Fruit fly (Drosophila melanogaster): ENCODE data around the gene CG14913.

The CG14913 gene

DNA sequence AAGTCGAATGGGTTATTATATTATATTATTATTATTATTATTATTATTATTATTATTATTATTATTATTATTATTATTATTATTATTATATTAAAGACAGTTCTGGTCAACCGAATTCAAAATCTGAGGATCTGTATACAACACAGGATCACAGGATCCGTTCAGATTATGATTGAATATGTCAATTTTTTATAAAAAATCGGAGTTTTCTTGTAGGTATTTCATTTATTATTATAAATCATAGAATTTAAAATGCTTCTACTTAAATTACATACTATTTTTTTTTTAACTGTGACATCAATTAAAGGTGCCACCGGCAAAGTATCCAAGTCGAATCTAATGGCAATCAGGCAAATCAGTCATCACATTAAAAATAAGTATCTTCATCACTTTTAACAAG is at the start of gene CG14913:
CG14913 (plus strand) TSS at position 301 of the 400 bp plus-strand sequence.
- TF ChIP-seq CG17801 (GFP tag; optimal IDR thresholded peaks at IDR 0.05; ENCODE audit: partially characterized antibody) = no peak

DNA sequence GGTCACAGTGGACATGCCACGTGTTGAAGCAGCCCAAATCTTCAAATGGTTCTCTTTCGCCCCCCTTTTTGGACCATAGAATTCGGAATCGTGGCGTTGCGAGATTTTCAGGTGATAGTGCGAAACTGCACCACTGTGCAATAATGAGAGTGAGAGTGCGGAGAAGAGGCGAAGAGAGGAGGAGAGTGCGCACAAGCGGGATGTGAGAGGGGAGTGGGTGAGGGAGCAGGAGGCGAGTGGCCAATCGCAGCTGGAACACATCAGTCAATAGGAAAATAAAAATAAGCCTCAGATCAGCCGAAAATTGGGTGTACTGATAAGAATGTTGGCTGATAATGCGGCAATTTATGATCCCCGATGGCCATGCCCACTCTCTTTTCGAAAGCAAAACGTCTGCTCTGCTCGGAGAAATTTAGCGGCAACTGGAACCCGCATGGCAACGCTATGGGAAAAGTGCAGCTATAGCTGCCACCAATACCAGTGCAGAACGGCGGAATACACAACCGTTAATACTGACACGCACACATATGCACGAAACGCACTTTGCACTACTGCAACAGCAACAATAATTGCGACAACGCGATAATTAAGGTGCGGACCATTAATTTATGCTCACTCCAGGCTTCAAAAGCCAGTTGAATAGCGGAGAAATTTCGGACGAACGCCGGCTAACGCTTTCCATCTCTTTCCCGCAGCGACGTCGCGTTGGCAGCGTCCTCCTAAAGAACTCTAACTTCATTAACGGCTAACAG is 49.4 kb upstream of the CG14913 start:
- peak; percentile 22 for TF ChIP-seq CG17801 (GFP tag; optimal IDR thresholded peaks at IDR 0.05; ENCODE audit: partially characterized antibody)

DNA sequence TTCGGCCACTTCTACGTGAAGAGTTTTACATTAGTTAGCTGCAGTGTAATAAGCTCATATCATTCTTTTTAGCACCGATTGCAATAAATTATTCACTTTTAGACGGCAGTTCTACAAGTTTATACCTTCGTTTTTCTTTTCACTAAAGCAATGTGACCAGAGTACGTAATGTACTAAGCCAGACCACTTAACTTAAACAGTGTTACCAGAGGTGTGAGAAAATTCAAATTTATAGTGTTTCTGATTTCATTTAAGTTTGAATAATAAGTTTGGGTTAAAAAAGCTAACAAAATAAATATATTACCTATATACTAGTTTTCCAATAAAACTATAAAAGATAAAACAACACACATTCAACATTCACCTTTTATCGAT is 48.8 kb upstream of the CG14913 start:
- no peak for TF ChIP-seq CG17801 (GFP tag; optimal IDR thresholded peaks at IDR 0.05; ENCODE audit: partially characterized antibody)

DNA sequence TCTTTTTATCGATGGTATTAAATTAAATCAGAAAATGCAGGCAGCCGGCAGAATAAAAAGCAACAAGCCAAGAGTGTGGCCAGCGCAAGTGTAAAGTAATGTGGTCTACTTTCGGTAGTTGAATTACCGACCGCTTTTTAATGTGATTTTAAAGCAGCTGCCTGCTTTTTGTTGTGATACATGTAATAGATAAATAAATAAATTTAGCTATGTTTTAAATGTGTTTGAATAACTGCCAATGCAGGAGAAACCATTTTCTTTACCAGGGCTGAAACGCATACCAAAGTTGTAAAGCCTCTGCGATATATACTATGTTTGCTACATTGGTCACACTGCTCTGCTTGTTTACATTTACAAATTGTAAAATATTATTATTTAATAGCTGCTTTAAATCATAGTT is 46.7 kb upstream of the CG14913 start, which contains the start of the genes Tmem214 and YL-1:
Tmem214 (minus strand) TSS at position 142 of the 400 bp plus-strand sequence.
YL-1 (plus strand) TSS at position 310 of the 400 bp plus-strand sequence.
- peak; percentile 43 for TF ChIP-seq CG17801 (GFP tag; optimal IDR thresholded peaks at IDR 0.05; ENCODE audit: partially characterized antibody)

DNA sequence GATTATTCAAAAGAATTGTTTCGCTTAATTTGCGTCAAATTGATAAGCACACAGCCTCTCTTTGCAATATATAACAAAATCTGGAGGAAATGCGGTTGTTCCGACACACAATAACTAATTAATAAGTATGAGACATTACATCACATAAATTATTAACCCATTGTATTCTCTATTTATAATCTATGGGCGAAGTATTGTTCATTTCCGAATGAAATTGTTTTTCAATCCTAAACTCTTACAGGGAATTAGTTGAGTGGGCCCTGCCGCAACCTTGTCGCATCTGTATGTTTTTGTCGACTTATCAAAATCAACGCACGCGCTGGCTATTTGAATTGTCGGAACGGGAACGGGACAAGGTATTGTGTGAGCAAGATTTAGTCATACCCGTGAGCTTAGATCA is 44.6 kb upstream of the CG14913 start, which contains the start of gene CG16743:
CG16743 (plus strand) TSS at position 57 of the 400 bp plus-strand sequence.
- TF ChIP-seq CG17801 (GFP tag; optimal IDR thresholded peaks at IDR 0.05; ENCODE audit: partially characterized antibody) = no peak

DNA sequence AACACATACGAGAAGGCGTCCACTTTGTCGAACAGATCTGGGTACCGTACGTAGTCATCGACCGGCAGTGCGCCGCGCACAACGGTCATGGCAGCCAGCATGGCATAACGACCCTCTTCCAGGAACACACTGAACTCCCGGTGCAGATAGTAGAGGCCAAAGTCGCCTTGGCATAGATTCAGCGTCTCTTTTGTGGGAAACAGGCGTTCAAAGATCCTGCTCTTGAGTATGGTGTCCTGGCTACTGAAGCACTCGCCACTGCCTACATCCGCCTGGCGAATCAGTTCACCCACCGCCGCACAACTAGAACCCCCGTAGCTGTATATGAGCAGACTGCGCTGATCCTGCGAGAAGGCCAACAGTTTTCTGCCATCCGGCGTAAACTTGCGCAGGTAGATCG is 42.2 kb upstream of the CG14913 start:
- no peak for TF ChIP-seq CG17801 (GFP tag; optimal IDR thresholded peaks at IDR 0.05; ENCODE audit: partially characterized antibody)

DNA sequence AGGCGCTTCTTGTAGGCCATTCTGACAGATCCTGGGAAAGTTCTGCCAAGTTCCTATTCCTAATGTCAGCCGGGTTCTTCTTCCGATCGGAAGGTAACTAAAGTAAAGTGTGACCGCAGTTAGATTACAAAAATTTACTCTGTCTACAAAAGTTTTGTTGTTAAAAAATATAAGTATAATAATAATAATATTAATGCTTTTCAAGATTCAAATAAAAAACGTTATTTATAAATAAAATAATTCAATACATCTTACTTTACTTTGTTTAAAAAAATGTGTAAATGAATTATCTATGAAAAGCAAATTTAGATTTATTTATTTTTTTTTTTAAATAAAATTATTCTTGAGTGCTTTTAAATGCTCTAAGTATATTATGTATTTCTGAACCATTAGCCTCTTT is 41.6 kb upstream of the CG14913 start, which contains the start of gene abo:
abo (minus strand) TSS at position 101 of the 400 bp plus-strand sequence.
- no peak for TF ChIP-seq CG17801 (GFP tag; optimal IDR thresholded peaks at IDR 0.05; ENCODE audit: partially characterized antibody)

DNA sequence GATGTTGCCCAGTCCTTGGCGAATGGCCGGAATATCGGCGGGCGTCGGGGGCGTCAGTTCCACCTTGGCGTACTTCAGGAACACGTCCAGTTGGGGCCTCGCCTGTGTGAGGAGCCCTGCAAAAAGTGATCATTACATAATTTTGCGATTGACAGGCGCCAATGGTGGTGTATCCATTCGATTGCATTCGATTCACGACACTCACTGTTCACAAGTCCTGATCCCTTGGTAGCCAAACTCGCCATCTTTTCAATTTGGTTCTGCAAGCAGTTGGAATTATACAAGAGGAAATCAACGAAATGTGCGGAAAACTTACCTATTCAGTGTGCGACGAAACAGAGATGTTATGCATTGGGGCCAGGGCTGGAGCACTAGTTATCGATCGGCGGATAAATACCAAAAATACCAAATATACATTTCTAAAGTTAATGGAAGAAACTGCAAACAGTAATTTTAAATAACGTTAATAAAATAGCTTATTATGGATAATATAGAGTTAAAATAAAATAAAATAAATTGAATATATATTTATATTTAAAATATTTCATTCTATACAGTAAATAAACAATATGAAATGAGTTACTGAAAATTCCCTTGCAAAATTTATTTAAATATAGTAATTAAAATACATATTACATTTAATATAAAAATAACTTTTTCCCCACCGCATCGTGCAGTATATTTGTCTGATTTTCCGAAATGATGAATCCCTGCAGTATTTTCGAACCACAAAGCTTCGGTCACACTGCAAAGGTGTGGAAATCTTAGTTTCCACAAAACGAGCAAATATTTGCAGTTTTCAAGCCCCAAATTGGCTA is 40.5 kb upstream of the CG14913 start, which contains the start of the genes ATPsynG and SCAR:
ATPsynG (minus strand) TSS at position 354 of the 818 bp plus-strand sequence.
SCAR (plus strand) TSS at position 727 of the 818 bp plus-strand sequence.
- TF ChIP-seq CG17801 (GFP tag; optimal IDR thresholded peaks at IDR 0.05; ENCODE audit: partially characterized antibody) = no peak

DNA sequence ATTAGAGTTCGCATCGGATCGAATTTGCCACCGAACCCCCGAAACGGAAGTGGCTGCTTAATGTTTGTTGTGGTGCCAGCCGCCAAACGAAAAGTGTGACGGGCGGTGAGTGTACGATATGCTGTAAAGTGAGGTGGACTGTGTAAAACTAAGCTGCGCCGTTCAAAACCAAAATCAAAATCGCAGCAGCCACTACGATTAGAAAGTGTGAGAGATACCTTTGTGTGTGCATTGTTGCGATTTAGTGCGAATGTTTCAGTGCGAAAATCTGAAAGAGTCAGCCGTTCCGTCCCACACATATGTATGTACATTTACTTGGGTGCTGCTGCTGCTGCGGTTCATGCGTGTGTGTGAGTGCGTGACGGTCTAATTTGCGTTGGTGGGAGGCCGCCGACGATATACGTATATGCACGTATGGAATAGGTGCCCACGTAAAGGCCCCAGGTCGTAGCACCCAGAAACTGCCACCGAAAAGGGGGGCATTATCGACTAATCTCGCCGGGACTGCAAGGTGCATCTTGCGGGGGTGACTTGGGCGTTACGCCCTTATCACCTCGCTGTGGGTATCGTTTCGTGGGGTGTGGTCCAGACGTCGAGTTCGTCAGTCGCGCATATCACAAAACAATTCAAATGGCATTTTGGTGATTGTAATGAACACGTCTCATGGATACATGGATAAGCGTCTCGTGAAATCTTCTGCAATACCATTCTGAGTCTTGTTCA is 39.8 kb upstream of the CG14913 start:
- peak; percentile 1 for TF ChIP-seq CG17801 (GFP tag; optimal IDR thresholded peaks at IDR 0.05; ENCODE audit: partially characterized antibody)

DNA sequence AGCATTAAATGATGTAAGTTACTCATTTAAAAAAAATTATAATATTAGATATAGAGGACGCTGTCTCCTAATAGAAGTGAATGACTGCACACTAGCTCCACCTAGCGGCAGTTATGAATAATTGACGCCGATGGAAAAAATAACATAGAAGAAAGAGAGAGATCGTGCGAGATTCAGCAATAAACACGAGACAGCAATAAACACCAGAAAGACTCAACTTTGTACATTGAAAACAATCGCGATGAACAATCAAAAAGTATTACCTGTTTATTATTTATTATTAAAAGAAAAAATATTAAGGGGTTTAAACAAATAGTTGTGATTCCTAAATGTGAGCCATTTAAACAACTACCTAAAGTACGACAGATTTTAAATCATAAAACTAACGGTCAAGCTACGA is 30.7 kb upstream of the CG14913 start:
- peak; percentile 54 for TF ChIP-seq CG17801 (GFP tag; optimal IDR thresholded peaks at IDR 0.05; ENCODE audit: partially characterized antibody)

DNA sequence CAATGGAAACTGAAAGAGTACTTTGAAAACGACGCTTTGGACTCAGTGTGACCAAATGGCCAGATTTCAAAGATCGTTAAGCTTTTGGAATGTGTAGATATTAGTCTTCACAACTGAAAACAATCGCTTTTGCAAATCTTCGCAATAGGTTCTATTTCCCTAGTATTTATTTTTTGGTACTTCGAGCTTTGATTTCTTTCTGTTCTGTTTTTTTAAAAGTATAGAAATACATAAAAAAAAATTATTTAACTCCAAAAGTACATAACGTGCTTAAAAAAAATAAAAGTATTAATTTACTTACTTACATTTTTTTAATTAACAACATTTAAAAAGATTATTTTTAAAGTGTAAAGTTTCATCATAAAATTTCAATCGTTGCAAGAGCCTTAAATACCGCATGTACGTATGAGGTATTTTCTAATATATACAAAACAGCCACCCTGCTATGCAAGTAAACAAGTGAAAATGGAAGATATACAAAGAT is 29.4 kb upstream of the CG14913 start, which contains the start of the genes piwi and CG12253:
piwi (minus strand) TSS at position 51 of the 484 bp plus-strand sequence.
CG12253 (plus strand) TSS at position 437 of the 484 bp plus-strand sequence.
- TF ChIP-seq CG17801 (GFP tag; optimal IDR thresholded peaks at IDR 0.05; ENCODE audit: partially characterized antibody) = peak; percentile 6

DNA sequence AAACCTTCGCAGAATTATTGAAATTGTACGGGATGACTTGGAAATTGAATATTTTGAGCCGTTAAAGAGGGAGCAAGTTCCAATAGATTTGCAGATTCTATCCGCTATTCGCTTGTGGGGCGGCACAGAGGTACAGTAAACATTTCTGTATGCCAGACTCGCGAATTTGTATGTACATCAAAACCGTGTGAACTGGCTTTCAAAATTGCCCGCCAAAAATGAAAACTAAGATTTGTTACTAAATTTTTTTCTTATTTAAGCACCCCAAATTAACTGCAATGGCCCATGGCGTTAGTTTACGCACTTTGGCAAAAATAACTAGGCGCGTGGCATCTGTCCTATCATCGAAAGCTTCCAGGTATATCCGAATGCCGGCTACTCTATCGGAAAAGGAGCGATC is 28.8 kb upstream of the CG14913 start:
- TF ChIP-seq CG17801 (GFP tag; optimal IDR thresholded peaks at IDR 0.05; ENCODE audit: partially characterized antibody) = no peak

DNA sequence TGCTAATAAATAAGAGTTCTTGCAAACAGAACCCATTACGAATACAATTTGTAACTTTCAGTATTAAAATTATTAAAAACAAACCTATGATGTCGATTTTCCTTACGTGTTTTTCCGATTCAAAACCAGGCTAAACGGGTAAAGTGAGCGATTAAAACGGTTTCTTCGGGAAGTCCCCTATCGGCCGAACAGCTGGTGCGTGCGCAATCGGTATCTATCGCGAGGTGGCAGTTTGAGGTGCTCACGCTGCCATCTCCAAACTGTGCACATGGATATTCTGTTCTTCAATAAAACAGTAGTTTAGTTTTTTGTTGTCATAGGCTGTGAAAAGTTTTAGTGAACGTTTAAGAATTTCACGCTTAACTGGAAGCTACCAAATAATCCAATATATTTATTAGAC is 27.6 kb upstream of the CG14913 start, which contains the start of gene TTLL4A:
TTLL4A (plus strand) TSS at position 240 of the 400 bp plus-strand sequence.
- TF ChIP-seq CG17801 (GFP tag; optimal IDR thresholded peaks at IDR 0.05; ENCODE audit: partially characterized antibody) = peak; percentile 38

DNA sequence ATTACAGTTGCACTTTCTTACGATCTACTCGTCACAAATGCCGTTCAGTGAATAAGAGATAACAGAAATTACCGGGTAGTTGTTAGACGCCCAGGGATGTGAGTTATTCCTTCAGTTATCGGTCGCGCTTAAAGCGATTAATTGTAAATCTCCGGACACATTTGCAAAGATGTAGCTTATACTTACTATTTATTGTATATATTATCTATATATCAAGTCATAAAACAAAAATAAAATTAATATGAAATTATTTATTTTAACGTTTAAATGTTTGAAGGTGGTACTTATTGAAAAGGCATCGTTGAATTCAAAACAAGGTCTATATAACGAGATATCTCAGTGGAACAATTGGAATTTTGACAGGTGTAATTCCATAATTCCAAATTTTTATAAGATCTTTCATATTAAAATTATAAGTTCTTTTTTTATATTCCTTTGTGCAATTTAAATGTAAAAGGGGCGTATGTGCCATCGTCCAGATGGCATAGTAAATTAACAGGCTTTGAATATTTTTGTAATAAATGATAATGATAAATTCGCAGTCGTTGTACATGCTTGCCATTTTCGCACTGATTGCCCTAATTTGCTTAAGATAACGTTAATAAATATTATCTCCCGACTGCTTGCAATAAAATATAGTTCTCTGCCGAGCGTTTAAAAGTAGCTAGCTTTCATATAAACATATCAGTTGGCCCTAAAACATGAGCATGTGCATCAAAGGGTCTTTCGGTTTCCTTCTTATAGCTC is 15.2 kb upstream of the CG14913 start, which contains the start of the genes aub and lectin-33A:
aub (minus strand) TSS at position 101 of the 747 bp plus-strand sequence.
lectin-33A (plus strand) TSS at position 697 of the 747 bp plus-strand sequence.
- no peak for TF ChIP-seq CG17801 (GFP tag; optimal IDR thresholded peaks at IDR 0.05; ENCODE audit: partially characterized antibody)

All from ovary, adult (tissue).